Worm (Caenorhabditis elegans) whole organism, early embryonic: ENCODE measurements around the gene vha-4.

ENCODE experiments used
- B0310.2 ChIP-seq: sonication (generic microtip); optimal IDR thresholded peaks from 2 replicates; lab custom pipeline; 2016; ENCODE audit warnings: mild to moderate bottlenecking, missing genetic modification characterization, missing compliant biosample characterization
- F13C5.2 ChIP-seq: sonication (generic microtip); optimal IDR thresholded peaks from 2 replicates; lab custom pipeline; 2017; ENCODE audit warnings: mild to moderate bottlenecking, missing genetic modification characterization, inconsistent platforms, missing compliant biosample characterization
- aly-1 ChIP-seq: sonication (generic microtip); optimal IDR thresholded peaks from 2 replicates; lab custom pipeline; 2016; ENCODE audit warnings: missing genetic modification characterization, missing compliant biosample characterization
- ama-1 ChIP-seq: fragments of 150-350 bp; optimal IDR thresholded peaks from 2 replicates; lab custom pipeline; 2014
- ceh-13 ChIP-seq: fragments of 200-800 bp; sonication (Bioruptor generic); optimal IDR thresholded peaks from 2 replicates; lab custom pipeline; 2018; ENCODE audit warnings: mild to moderate bottlenecking, missing genetic modification characterization, missing compliant biosample characterization
- ceh-36 ChIP-seq: sonication (generic microtip); optimal IDR thresholded peaks from 2 replicates; lab custom pipeline; 2016; ENCODE audit warnings: missing genetic modification characterization, inconsistent platforms, missing compliant biosample characterization
- ets-7 ChIP-seq: sonication (generic microtip); optimal IDR thresholded peaks from 2 replicates; lab custom pipeline; 2016; ENCODE audit warnings: missing genotype, missing genetic modification characterization, missing compliant biosample characterization
- flt-1 ChIP-seq: fragments of 200-800 bp; sonication (Bioruptor generic); IDR thresholded peaks from 2 replicates; pipeline ENCODE4 v1.3.6; 2022; ENCODE audit warnings: missing genetic modification characterization, missing compliant biosample characterization
- hmbx-1 ChIP-seq: sonication (generic microtip); optimal IDR thresholded peaks from 2 replicates; lab custom pipeline; 2016; ENCODE audit warnings: mild to moderate bottlenecking, missing genetic modification characterization, missing compliant biosample characterization
- hmg-4 ChIP-seq: fragments of 200-800 bp; sonication (Bioruptor generic); optimal IDR thresholded peaks from 2 replicates; lab custom pipeline; 2018; ENCODE audit warnings: mild to moderate bottlenecking, missing genetic modification characterization, missing compliant biosample characterization
- hnd-1 ChIP-seq: sonication (generic microtip); optimal IDR thresholded peaks from 2 replicates; lab custom pipeline; 2016; ENCODE audit warnings: missing genetic modification characterization, missing compliant biosample characterization
- pes-1 ChIP-seq: fragments of 200-800 bp; sonication (Bioruptor generic); IDR thresholded peaks from 2 replicates; pipeline ENCODE4 v1.3.6; 2022; ENCODE audit warnings: missing genetic modification reagents, missing genetic modification characterization, missing compliant biosample characterization
- scrt-1 ChIP-seq: fragments of 200-800 bp; sonication (Bioruptor generic); IDR thresholded peaks from 2 replicates; pipeline ENCODE4 v1.3.6; 2022; ENCODE audit warnings: missing genetic modification characterization, missing compliant biosample characterization
- sea-1 ChIP-seq: fragments of 200-800 bp; sonication (Bioruptor generic); conservative IDR thresholded peaks from 2 replicates; pipeline ENCODE4 v1.3.6; 2022; ENCODE audit warnings: missing genetic modification characterization, missing compliant biosample characterization
- tbx-11 ChIP-seq: fragments of 200-800 bp; sonication (Bioruptor generic); IDR thresholded peaks from 2 replicates; pipeline ENCODE4 v1.3.6; 2022; ENCODE audit warnings: missing genetic modification characterization, missing compliant biosample characterization
- tbx-37 ChIP-seq: fragments of 200-800 bp; sonication (Bioruptor generic); conservative IDR thresholded peaks from 2 replicates; pipeline ENCODE4 v1.3.6; 2022; ENCODE audit warnings: missing genetic modification reagents, missing genetic modification characterization, missing compliant biosample characterization
- tra-4 ChIP-seq: sonication (generic microtip); optimal IDR thresholded peaks from 2 replicates; lab custom pipeline; 2017; ENCODE audit warnings: missing genetic modification characterization, missing compliant biosample characterization

vha-4 gene

ce11 chrII:7887295-7887694 is 8.2 kb upstream of the vha-4 start:
- no peak for TF ChIP-seq hnd-1 (tag; lab: Kevin White, UChicago)

ce11 chrII:7884898-7885297 is 5.8 kb upstream of the vha-4 start:
- no peak for TF ChIP-seq sea-1
- no peak for TF ChIP-seq tbx-11 (GFP tag; lab: Robert Waterston, UW)
- TF ChIP-seq pes-1 (GFP tag; lab: Robert Waterston, UW), result no peak
- no peak for TF ChIP-seq ceh-36 (tag; lab: Kevin White, UChicago)
- TF ChIP-seq F13C5.2 (tag; lab: Kevin White, UChicago), result no peak
- no peak for TF ChIP-seq scrt-1 (GFP tag; lab: Robert Waterston, UW)
- no peak for TF ChIP-seq hnd-1 (tag; lab: Kevin White, UChicago)
- TF ChIP-seq tbx-37 (GFP tag; lab: Robert Waterston, UW), result no peak
- no peak for TF ChIP-seq tra-4 (tag; lab: Kevin White, UChicago)
- TF ChIP-seq ama-1 (lab: Kevin White, UChicago), result no peak
- TF ChIP-seq ceh-13 (GFP tag; lab: Kevin White, UChicago), result no peak
- no peak for TF ChIP-seq B0310.2 (tag; lab: Kevin White, UChicago)
- no peak for TF ChIP-seq flt-1 (GFP tag; lab: Robert Waterston, UW)
- TF ChIP-seq hmg-4 (GFP tag; lab: Kevin White, UChicago), result no peak
- TF ChIP-seq hmbx-1, result no peak
- no peak for TF ChIP-seq ets-7 (tag; lab: Kevin White, UChicago)
- no peak for TF ChIP-seq aly-1 (tag; lab: Kevin White, UChicago)

ce11 chrII:7883163-7883562 is 4.0 kb upstream of the vha-4 start:
- TF ChIP-seq tbx-11 (GFP tag; lab: Robert Waterston, UW), result peak; percentile 64
- TF ChIP-seq sea-1, result 0 out of 2 replicates have a peak, but pooled peaks have one; percentile 43

- TF ChIP-seq tbx-37 (GFP tag; lab: Robert Waterston, UW) (no peak), B0310.2 (tag; lab: Kevin White, UChicago) (no peak), tbx-11 (GFP tag; lab: Robert Waterston, UW) (no peak), ets-7 (tag; lab: Kevin White, UChicago) (no peak), ceh-13 (GFP tag; lab: Kevin White, UChicago) (no peak)
These were observed 1.3 kb upstream of the vha-4 start, which contains the start of gene perm-1 for ce11 chrII:7880373-7880862. perm-1 (plus strand) TSS chrII:7880812.

- TF ChIP-seq pes-1 (GFP tag; lab: Robert Waterston, UW), result no peak
- no peak for TF ChIP-seq aly-1 (tag; lab: Kevin White, UChicago)
- no peak for TF ChIP-seq hmg-4 (GFP tag; lab: Kevin White, UChicago)
- no peak for TF ChIP-seq hnd-1 (tag; lab: Kevin White, UChicago)
- TF ChIP-seq tbx-11 (GFP tag; lab: Robert Waterston, UW), result no peak
- no peak for TF ChIP-seq F13C5.2 (tag; lab: Kevin White, UChicago)
- no peak for TF ChIP-seq sea-1
- no peak for TF ChIP-seq ceh-13 (GFP tag; lab: Kevin White, UChicago)
- TF ChIP-seq flt-1 (GFP tag; lab: Robert Waterston, UW), result no peak
- TF ChIP-seq B0310.2 (tag; lab: Kevin White, UChicago), result no peak
- TF ChIP-seq ets-7 (tag; lab: Kevin White, UChicago), result no peak
- TF ChIP-seq ama-1 (lab: Kevin White, UChicago), result no peak
- no peak for TF ChIP-seq ceh-36 (tag; lab: Kevin White, UChicago)
- no peak for TF ChIP-seq scrt-1 (GFP tag; lab: Robert Waterston, UW)
These were observed 1.2 kb downstream of the vha-4 start, which contains the start of gene T01H3.2 for ce11 chrII:7877744-7878468. T01H3.2 (minus strand) TSS chrII:7877994.

ce11 chrII:7873843-7874372 is 5.2 kb downstream of the vha-4 start, which contains the start of gene T01H3.3:
T01H3.3 (minus strand) TSS chrII:7873893.
- no peak for TF ChIP-seq flt-1 (GFP tag; lab: Robert Waterston, UW)

DNA sequence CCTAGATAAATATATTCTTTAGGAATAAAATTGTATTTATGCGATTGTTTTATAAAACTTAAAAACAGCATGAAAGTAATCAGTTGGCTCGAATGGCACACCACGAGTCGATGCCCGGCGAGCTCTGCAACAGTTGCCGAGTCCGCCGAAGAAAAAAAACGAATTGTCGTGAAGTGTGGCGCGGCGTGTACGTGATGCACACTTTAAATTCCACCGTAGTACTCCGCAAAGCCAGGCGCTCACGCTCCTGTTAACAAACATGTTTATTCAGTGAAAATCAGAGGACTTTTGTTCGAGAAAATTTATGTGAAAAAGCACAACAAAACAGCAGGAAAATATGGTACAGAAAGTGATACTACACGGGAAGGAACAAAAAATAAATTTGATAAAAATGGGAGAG is 8.5 kb downstream of the vha-4 start:
- TF ChIP-seq F13C5.2 (tag; lab: Kevin White, UChicago) (no peak), flt-1 (GFP tag; lab: Robert Waterston, UW) (no peak), sea-1 (no peak), ceh-36 (tag; lab: Kevin White, UChicago) (no peak), hmbx-1 (no peak), tra-4 (tag; lab: Kevin White, UChicago) (no peak), aly-1 (tag; lab: Kevin White, UChicago) (no peak), ets-7 (tag; lab: Kevin White, UChicago) (no peak), hmg-4 (GFP tag; lab: Kevin White, UChicago) (no peak), tbx-11 (GFP tag; lab: Robert Waterston, UW) (no peak), hnd-1 (tag; lab: Kevin White, UChicago) (no peak)

DNA sequence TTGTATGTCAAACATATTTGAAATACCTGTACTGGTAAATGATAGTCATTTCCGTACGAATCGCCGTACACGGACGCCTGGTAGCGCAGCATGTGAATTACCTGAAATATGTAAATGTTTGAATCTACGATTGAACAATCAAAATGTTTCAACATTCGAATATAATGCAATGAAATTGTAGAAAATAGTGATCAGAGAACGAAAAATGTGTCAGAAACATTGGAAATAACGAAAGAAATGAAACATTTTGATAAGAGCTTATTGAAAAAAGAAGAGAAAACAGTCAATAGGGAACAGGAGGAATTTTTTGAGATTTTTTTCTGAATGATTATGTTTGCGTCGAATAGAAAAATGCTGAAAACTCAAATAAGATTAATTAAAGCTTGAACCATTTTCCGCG is 9.1 kb downstream of the vha-4 start, which contains the start of gene ztf-17:
Gene ztf-17, minus strand, starts transcription at position 101 of the 400 bp plus-strand sequence.
- TF ChIP-seq ama-1 (lab: Kevin White, UChicago) (no peak), flt-1 (GFP tag; lab: Robert Waterston, UW) (no peak), hnd-1 (tag; lab: Kevin White, UChicago) (no peak), aly-1 (tag; lab: Kevin White, UChicago) (no peak), F13C5.2 (tag; lab: Kevin White, UChicago) (no peak), tra-4 (tag; lab: Kevin White, UChicago) (no peak), tbx-11 (GFP tag; lab: Robert Waterston, UW) (no peak), hmg-4 (GFP tag; lab: Kevin White, UChicago) (no peak), hmbx-1 (no peak), tbx-37 (GFP tag; lab: Robert Waterston, UW) (no peak), ceh-13 (GFP tag; lab: Kevin White, UChicago) (no peak)
